Worm (Caenorhabditis elegans) whole organism, L2 larva: Measurements from ENCODE around the gene clec-56.

Experiments used
- aly-2 ChIP-seq: fragments of 150-350 bp; optimal IDR thresholded peaks from 2 replicates; lab custom pipeline; 2014; ENCODE audit warnings: missing biosample characterization, missing genetic modification characterization
- blmp-1 ChIP-seq: sonication (generic microtip); optimal IDR thresholded peaks from 2 replicates; lab custom pipeline; 2017; ENCODE audit warnings: missing genetic modification characterization, mild to moderate bottlenecking, missing compliant biosample characterization, antibody characterized with exemption, moderate library complexity; ENCODE audit not compliant: insufficient read depth
- dmd-4 ChIP-seq: sonication (generic microtip); optimal IDR thresholded peaks from 2 replicates; lab custom pipeline; 2017; ENCODE audit warnings: missing biosample characterization, missing genetic modification characterization
- elt-1 ChIP-seq: fragments of 150-350 bp; optimal IDR thresholded peaks from 2 replicates; lab custom pipeline; 2014; ENCODE audit warnings: missing biosample characterization, missing genetic modification characterization
- fos-1 ChIP-seq: fragments of 150-350 bp; optimal IDR thresholded peaks from 2 replicates; lab custom pipeline; 2014; ENCODE audit warnings: missing biosample characterization, missing genetic modification characterization
- mab-5 ChIP-seq: fragments of 150-350 bp; optimal IDR thresholded peaks from 2 replicates; lab custom pipeline; 2014; ENCODE audit warnings: missing biosample characterization, missing genetic modification characterization
- nhr-10 ChIP-seq: sonication (generic microtip); optimal IDR thresholded peaks from 2 replicates; lab custom pipeline; 2017; ENCODE audit warnings: missing biosample characterization, missing genetic modification characterization
- nhr-11 ChIP-seq: fragments of 150-350 bp; optimal IDR thresholded peaks from 2 replicates; lab custom pipeline; 2014; ENCODE audit warnings: missing biosample characterization, missing genetic modification characterization
- nhr-129 ChIP-seq: fragments of 150-350 bp; optimal IDR thresholded peaks from 2 replicates; lab custom pipeline; 2014; ENCODE audit warnings: missing biosample characterization, missing genetic modification characterization
- nhr-237 ChIP-seq: fragments of 150-350 bp; optimal IDR thresholded peaks from 2 replicates; lab custom pipeline; 2014; ENCODE audit warnings: missing biosample characterization, missing genetic modification characterization
- sma-9 ChIP-seq, 2 experiments: fragments of 150-350 bp in 1 of 2; sonication (generic microtip) in 1 of 2; optimal IDR thresholded peaks; 2 replicates each; lab custom pipeline; 2014 to 2016; ENCODE audit warnings: missing genetic modification characterization in 2 of 2, mild to moderate bottlenecking in 1 of 2, missing biosample characterization in 1 of 2, missing compliant biosample characterization in 1 of 2, missing genetic modification reagents in 1 of 2, moderate library complexity in 1 of 2
- snpc-4 ChIP-seq: fragments of 150-350 bp; optimal IDR thresholded peaks from 2 replicates; lab custom pipeline; 2014; ENCODE audit warnings: missing biosample characterization, missing genetic modification characterization
- unc-62 ChIP-seq: fragments of 150-350 bp; optimal IDR thresholded peaks from 2 replicates; lab custom pipeline; 2014; ENCODE audit warnings: missing biosample characterization, missing genetic modification reagents, missing genetic modification characterization
- zag-1 ChIP-seq: fragments of 150-350 bp; optimal IDR thresholded peaks from 2 replicates; lab custom pipeline; 2014; ENCODE audit warnings: missing biosample characterization, missing genetic modification characterization

- TF ChIP-seq snpc-4 (tag; lab: Kevin White, UChicago) = no peak
- no peak for TF ChIP-seq sma-9 (GFP tag; optimal IDR thresholded peaks at IDR 0.05; lab: Kevin White, UChicago)
- TF ChIP-seq sma-9 (tag; optimal IDR thresholded peaks at IDR 0.05; lab: Kevin White, UChicago) = no peak
- TF ChIP-seq aly-2 = no peak
- no peak for TF ChIP-seq nhr-237 (tag; lab: Kevin White, UChicago)
- no peak for TF ChIP-seq elt-1 (tag; lab: Kevin White, UChicago)
- no peak for TF ChIP-seq nhr-10
- no peak for TF ChIP-seq unc-62 (GFP tag; lab: Kevin White, UChicago)
- TF ChIP-seq zag-1 (tag; lab: Kevin White, UChicago) = no peak
- no peak for TF ChIP-seq blmp-1
- no peak for TF ChIP-seq fos-1
- no peak for TF ChIP-seq nhr-11 (tag; lab: Kevin White, UChicago)
- no peak for TF ChIP-seq nhr-129 (tag; lab: Kevin White, UChicago)
- no peak for TF ChIP-seq dmd-4
- TF ChIP-seq mab-5 (tag; lab: Kevin White, UChicago) = no peak
These were observed 35.0 kb upstream of the clec-56 start for ce11 chrV:14439236-14439635.
